Fruit fly (Drosophila melanogaster) whole organism, embryonic: ENCODE measurements around the gene Bet1.
A peak's percentile ranks its signal among the peaks of the same experiment; 100 is the strongest.

ENCODE experiments used
- ATbp ChIP-seq: fragments of 200-800 bp; sonication (Bioruptor generic); optimal IDR thresholded peaks from 2 replicates; lab custom pipeline; 2017; ENCODE audit warnings: missing biosample characterization, mild to moderate bottlenecking, missing genetic modification characterization, missing genetic modification reagents
- Antp ChIP-seq: fragments of 200-800 bp; sonication (Bioruptor generic); optimal IDR thresholded peaks from 3 replicates; lab custom pipeline; 2016; ENCODE audit warnings: missing biosample characterization, missing genetic modification characterization
- Asciz ChIP-seq: fragments of 200-800 bp; sonication (Bioruptor generic); optimal IDR thresholded peaks from 2 replicates; lab custom pipeline; 2017; ENCODE audit warnings: missing biosample characterization, mild to moderate bottlenecking, missing genetic modification characterization, missing genetic modification reagents
- BEAF-32 ChIP-seq: fragments of 200-800 bp; sonication (Bioruptor generic); optimal IDR thresholded peaks from 3 replicates; lab custom pipeline; 2017; ENCODE audit warnings: missing biosample characterization, missing genetic modification characterization, mild to moderate bottlenecking, moderate library complexity, missing genetic modification reagents
- CG10274 ChIP-seq: fragments of 200-800 bp; sonication (Bioruptor generic); optimal IDR thresholded peaks from 3 replicates; lab custom pipeline; 2017; ENCODE audit warnings: missing biosample characterization, mild to moderate bottlenecking, missing genetic modification characterization
- CG10462 ChIP-seq: fragments of 200-800 bp; sonication (Bioruptor generic); optimal IDR thresholded peaks from 2 replicates; lab custom pipeline; 2016; ENCODE audit warnings: missing biosample characterization, missing genetic modification characterization
- CG11093 ChIP-seq: fragments of 200-800 bp; sonication (Bioruptor generic); IDR thresholded peaks from 3 replicates; pipeline ENCODE4 v1.3.6; 2022; ENCODE audit warnings: missing biosample characterization, missing genetic modification characterization
- CG12071 ChIP-seq: fragments of 200-800 bp; sonication (Bioruptor generic); optimal IDR thresholded peaks from 3 replicates; lab custom pipeline; 2018; ENCODE audit warnings: missing biosample characterization, mild to moderate bottlenecking, missing genetic modification characterization
- CG12769 ChIP-seq: fragments of 200-800 bp; sonication (Bioruptor generic); optimal IDR thresholded peaks from 2 replicates; lab custom pipeline; 2019; ENCODE audit warnings: missing biosample characterization, mild to moderate bottlenecking, missing genetic modification characterization, moderate library complexity
- CG13894 ChIP-seq: fragments of 200-800 bp; sonication (Bioruptor generic); optimal IDR thresholded peaks from 3 replicates; lab custom pipeline; 2018; ENCODE audit warnings: missing biosample characterization, mild to moderate bottlenecking, missing genetic modification characterization, moderate library complexity
- CG1647 ChIP-seq: fragments of 200-800 bp; sonication (Bioruptor generic); optimal IDR thresholded peaks from 3 replicates; lab custom pipeline; 2016; ENCODE audit warnings: missing biosample characterization, missing genetic modification characterization
- CG17829 ChIP-seq: fragments of 200-800 bp; optimal IDR thresholded peaks from 2 replicates; lab custom pipeline; 2019; ENCODE audit warnings: missing biosample characterization, mild to moderate bottlenecking, missing genetic modification characterization, moderate library complexity
- CG1832 ChIP-seq: fragments of 200-800 bp; sonication (Bioruptor generic); optimal IDR thresholded peaks from 2 replicates; lab custom pipeline; 2017; ENCODE audit warnings: missing biosample characterization, mild to moderate bottlenecking, missing genetic modification characterization, inconsistent platforms
- CG2202 ChIP-seq: fragments of 200-800 bp; sonication (Bioruptor generic); optimal IDR thresholded peaks from 2 replicates; lab custom pipeline; 2018; ENCODE audit warnings: missing biosample characterization, mild to moderate bottlenecking, missing genetic modification characterization
- CG3163 ChIP-seq: fragments of 200-800 bp; sonication (Bioruptor generic); optimal IDR thresholded peaks from 3 replicates; lab custom pipeline; 2016; ENCODE audit warnings: missing biosample characterization, missing genetic modification characterization
- CG32767 ChIP-seq: fragments of 200-800 bp; sonication (Bioruptor generic); IDR thresholded peaks from 2 replicates; pipeline ENCODE4 v1.3.6; 2022; ENCODE audit warnings: missing biosample characterization, missing genetic modification characterization
- CG4707 ChIP-seq: fragments of 200-800 bp; sonication (Bioruptor generic); optimal IDR thresholded peaks from 2 replicates; lab custom pipeline; 2018; ENCODE audit warnings: missing biosample characterization, mild to moderate bottlenecking, missing genetic modification characterization, moderate library complexity
- CG6175 ChIP-seq: fragments of 200-800 bp; sonication (Bioruptor generic); IDR thresholded peaks from 3 replicates; pipeline ENCODE4 v1.3.6; 2022; ENCODE audit warnings: missing biosample characterization, missing genetic modification characterization
- CG6683 ChIP-seq: fragments of 200-800 bp; sonication (Bioruptor generic); optimal IDR thresholded peaks from 2 replicates; lab custom pipeline; 2017; ENCODE audit warnings: missing biosample characterization, mild to moderate bottlenecking, missing genetic modification characterization, missing genetic modification reagents
- CG7786 ChIP-seq: fragments of 200-800 bp; sonication (Bioruptor generic); optimal IDR thresholded peaks from 2 replicates; lab custom pipeline; 2016; ENCODE audit warnings: missing biosample characterization, missing genetic modification characterization
- CG8089 ChIP-seq: fragments of 200-800 bp; sonication (Bioruptor generic); optimal IDR thresholded peaks from 3 replicates; lab custom pipeline; 2016; ENCODE audit warnings: missing biosample characterization, missing genetic modification characterization
- CG8359 ChIP-seq: fragments of 200-800 bp; sonication (Bioruptor generic); optimal IDR thresholded peaks from 2 replicates; lab custom pipeline; 2017; ENCODE audit warnings: missing biosample characterization, mild to moderate bottlenecking, missing genetic modification characterization, borderline replicate concordance
- CTCF ChIP-seq: fragments of 200-800 bp; sonication (Bioruptor generic); optimal IDR thresholded peaks from 2 replicates; lab custom pipeline; 2017; ENCODE audit warnings: missing biosample characterization, mild to moderate bottlenecking, missing genetic modification characterization, moderate library complexity
- D ChIP-seq, 2 experiments: fragments of 200-800 bp in 1 of 2; fragments of >200 bp in 1 of 2; sonication (Bioruptor generic) in 1 of 2; optimal IDR thresholded peaks; 2 replicates in 1 of 2; 3 replicates in 1 of 2; lab custom pipeline; 2017; ENCODE audit warnings: mild to moderate bottlenecking in 1 of 2, missing biosample characterization in 1 of 2, missing genetic modification characterization in 1 of 2, missing genetic modification reagents in 1 of 2
- Hr78 ChIP-seq, 2 experiments: fragments of 200-800 bp in 1 of 2; fragments of >200 bp in 1 of 2; sonication (Bioruptor generic) in 1 of 2; optimal IDR thresholded peaks; 2 replicates each; lab custom pipeline; 2017 to 2019; ENCODE audit warnings: missing biosample characterization in 2 of 2, missing genetic modification characterization in 2 of 2, mild to moderate bottlenecking in 1 of 2, moderate library complexity in 1 of 2
- Lhr ChIP-seq: fragments of 200-800 bp; sonication (Bioruptor generic); optimal IDR thresholded peaks from 3 replicates; lab custom pipeline; 2017; ENCODE audit warnings: mild to moderate bottlenecking, missing biosample characterization, missing genetic modification reagents, missing genetic modification characterization
- MBD-R2 ChIP-seq: fragments of 200-800 bp; sonication (Bioruptor generic); IDR thresholded peaks from 2 replicates; pipeline ENCODE4 v1.3.6; 2022; ENCODE audit warnings: missing biosample characterization, missing genetic modification characterization
- YL-1 ChIP-seq: fragments of 200-800 bp; sonication (Bioruptor generic); optimal IDR thresholded peaks from 3 replicates; lab custom pipeline; 2017; ENCODE audit warnings: missing biosample characterization, mild to moderate bottlenecking, missing genetic modification characterization
- abd-A ChIP-seq: fragments of 200-800 bp; sonication (Bioruptor generic); optimal IDR thresholded peaks from 3 replicates; lab custom pipeline; 2019; ENCODE audit warnings: missing biosample characterization, mild to moderate bottlenecking, missing genetic modification characterization, moderate library complexity
- al ChIP-seq: fragments of 200-800 bp; sonication (Bioruptor generic); IDR thresholded peaks from 2 replicates; pipeline ENCODE4 v1.3.6; 2022; ENCODE audit warnings: missing biosample characterization, missing genetic modification characterization
- chif ChIP-seq, 2 experiments: fragments of 200-800 bp; sonication (Bioruptor generic); optimal IDR thresholded peaks; 3 replicates each; lab custom pipeline; 2016; ENCODE audit warnings: missing biosample characterization in 2 of 2, missing genetic modification characterization in 2 of 2
- ci ChIP-seq: fragments of 200-800 bp; sonication (Bioruptor generic); IDR thresholded peaks from 3 replicates; pipeline ENCODE4 v1.3.6; 2022; ENCODE audit warnings: missing biosample characterization, missing genetic modification characterization
- dysf ChIP-seq: fragments of 200-800 bp; sonication (Bioruptor generic); IDR thresholded peaks from 3 replicates; pipeline ENCODE4 v1.3.6; 2022; ENCODE audit warnings: missing biosample characterization, missing genetic modification characterization
- fd3F ChIP-seq: fragments of 200-800 bp; sonication (Bioruptor generic); optimal IDR thresholded peaks from 2 replicates; lab custom pipeline; 2018; ENCODE audit warnings: missing biosample characterization, mild to moderate bottlenecking, missing genetic modification characterization, moderate library complexity
- gce ChIP-seq: fragments of 200-800 bp; sonication (Bioruptor generic); IDR thresholded peaks from 3 replicates; pipeline ENCODE4 v1.3.6; 2022; ENCODE audit warnings: missing biosample characterization, missing genetic modification characterization
- gcm ChIP-seq: fragments of 200-800 bp; sonication (Bioruptor generic); optimal IDR thresholded peaks from 2 replicates; lab custom pipeline; 2019; ENCODE audit warnings: missing biosample characterization, mild to moderate bottlenecking, missing genetic modification characterization, moderate library complexity
- ham ChIP-seq: fragments of 200-800 bp; sonication (Bioruptor generic); IDR thresholded peaks from 2 replicates; pipeline ENCODE4 v1.3.6; 2022; ENCODE audit warnings: missing biosample characterization, missing genetic modification characterization
- insv ChIP-seq, 2 experiments: fragments of 200-800 bp; sonication (Bioruptor generic); optimal IDR thresholded peaks; 3 replicates each; lab custom pipeline; 2016 to 2018; ENCODE audit warnings: missing biosample characterization in 2 of 2, missing genetic modification characterization in 2 of 2
- jing ChIP-seq: fragments of 200-800 bp; sonication (Bioruptor generic); optimal IDR thresholded peaks from 2 replicates; lab custom pipeline; 2018; ENCODE audit warnings: missing biosample characterization, mild to moderate bottlenecking, missing genetic modification characterization
- jumu ChIP-seq: fragments of 200-800 bp; sonication (Bioruptor generic); optimal IDR thresholded peaks from 3 replicates; lab custom pipeline; 2016; ENCODE audit warnings: missing biosample characterization, missing genetic modification characterization
- lmd ChIP-seq: fragments of 200-800 bp; sonication (Bioruptor generic); IDR thresholded peaks from 2 replicates; pipeline ENCODE4 v1.3.6; 2022; ENCODE audit warnings: missing biosample characterization, missing genetic modification characterization
- nerfin-2 ChIP-seq: fragments of 200-800 bp; sonication (Bioruptor generic); IDR thresholded peaks from 2 replicates; pipeline ENCODE4 v1.3.6; 2022; ENCODE audit warnings: missing biosample characterization, missing genetic modification characterization; ENCODE audit not compliant: partially characterized antibody
- nmo ChIP-seq: fragments of 200-800 bp; sonication (Bioruptor generic); optimal IDR thresholded peaks from 2 replicates; lab custom pipeline; 2018; ENCODE audit warnings: missing biosample characterization, mild to moderate bottlenecking, missing genetic modification characterization, moderate library complexity
- odd ChIP-seq: fragments of 200-800 bp; sonication (Bioruptor generic); optimal IDR thresholded peaks from 2 replicates; lab custom pipeline; 2017; ENCODE audit warnings: missing biosample characterization, mild to moderate bottlenecking, missing genetic modification characterization
- org-1 ChIP-seq: fragments of 200-800 bp; sonication (Bioruptor generic); optimal IDR thresholded peaks from 2 replicates; lab custom pipeline; 2017; ENCODE audit warnings: missing biosample characterization, missing genetic modification characterization
- schlank ChIP-seq: fragments of 200-800 bp; sonication (Bioruptor generic); optimal IDR thresholded peaks from 2 replicates; lab custom pipeline; 2018; ENCODE audit warnings: missing biosample characterization, mild to moderate bottlenecking, missing genetic modification characterization
- sr ChIP-seq: fragments of 200-800 bp; sonication (Bioruptor generic); IDR thresholded peaks from 3 replicates; pipeline ENCODE4 v1.3.6; 2022; ENCODE audit warnings: missing biosample characterization, missing genetic modification characterization
- vnd ChIP-seq: fragments of 200-800 bp; sonication (Bioruptor generic); IDR thresholded peaks from 3 replicates; pipeline ENCODE4 v1.3.6; 2022; ENCODE audit warnings: missing biosample characterization, missing genetic modification characterization; ENCODE audit not compliant: partially characterized antibody
- vvl ChIP-seq: fragments of 200-800 bp; sonication (Bioruptor generic); IDR thresholded peaks from 2 replicates; pipeline ENCODE4 v1.3.6; 2022; ENCODE audit warnings: missing biosample characterization, missing genetic modification characterization

The Bet1 gene

DNA sequence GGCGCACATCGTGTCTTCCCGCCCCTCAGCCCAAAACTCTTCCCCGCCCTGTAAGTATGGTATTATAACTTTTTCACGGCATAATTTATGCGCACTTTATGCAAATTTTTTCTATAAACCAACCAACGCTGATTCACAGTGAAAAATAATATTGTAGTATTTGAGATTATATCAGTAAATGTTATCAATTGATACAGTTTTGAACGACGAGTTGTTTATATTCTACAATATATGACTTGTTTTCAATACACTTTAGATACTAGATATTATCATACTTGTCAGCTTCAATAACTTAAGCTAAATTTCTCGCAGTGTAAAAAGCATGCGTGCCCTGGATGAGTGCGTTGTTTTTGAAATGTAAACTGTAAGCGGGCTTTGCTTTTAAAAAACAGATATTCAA, 44.8 kb upstream of the Bet1 start (continued):
- no peak for TF ChIP-seq sr (GFP tag; lab: Robert Waterston, UW)

DNA sequence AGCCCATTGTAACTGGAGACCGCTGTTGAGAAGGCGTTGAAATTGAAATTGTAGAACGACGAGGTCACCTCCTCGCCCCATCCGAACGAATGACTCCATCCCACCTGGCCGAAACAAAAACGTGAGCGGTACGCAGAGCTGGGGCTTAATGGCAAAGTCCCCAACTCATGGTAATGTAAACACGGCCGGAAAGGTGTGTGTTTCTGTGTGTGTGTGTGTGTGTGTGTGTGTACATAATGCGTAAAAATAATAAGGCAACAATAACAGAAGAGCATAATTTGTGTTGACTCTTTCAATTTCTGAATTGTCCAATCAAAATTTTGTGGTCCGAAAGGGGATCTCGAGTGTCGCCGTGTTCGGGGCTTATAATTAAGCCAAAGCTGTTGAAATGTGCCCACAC, 39.7 kb upstream of the Bet1 start:
- no peak for TF ChIP-seq gcm (GFP tag; lab: Kevin White, UChicago)
- peak; percentile 29 for TF ChIP-seq CG12769
- no peak for TF ChIP-seq CG4707
- TF ChIP-seq CG12071 (GFP tag; lab: Kevin White, UChicago), result no peak
- TF ChIP-seq jumu (GFP tag; lab: Kevin White, UChicago), result no peak
- TF ChIP-seq nerfin-2, result no peak
- no peak for TF ChIP-seq CG1647
- TF ChIP-seq CG10274 (GFP tag; lab: Kevin White, UChicago), result no peak
- TF ChIP-seq MBD-R2 (GFP tag; lab: Robert Waterston, UW), result no peak
- TF ChIP-seq abd-A (tag; lab: Kevin White, UChicago), result no peak
- TF ChIP-seq YL-1 (GFP tag; lab: Kevin White, UChicago), result no peak
- TF ChIP-seq chif (GFP tag; optimal IDR thresholded peaks at IDR 0.05; lab: Kevin White, UChicago), result no peak
- TF ChIP-seq Antp (GFP tag; lab: Kevin White, UChicago), result no peak
- no peak for TF ChIP-seq ham (GFP tag; lab: Robert Waterston, UW)
- no peak for TF ChIP-seq CG10462 (GFP tag; lab: Kevin White, UChicago)
- TF ChIP-seq Asciz, result no peak
- no peak for TF ChIP-seq D (optimal IDR thresholded peaks at IDR 0.05; lab: Kevin White, UChicago)
- TF ChIP-seq D (GFP tag; optimal IDR thresholded peaks at IDR 0.05; lab: Kevin White, UChicago), result no peak
- no peak for TF ChIP-seq vnd (GFP tag; lab: Robert Waterston, UW)
- TF ChIP-seq nmo (GFP tag; lab: Kevin White, UChicago), result no peak
- TF ChIP-seq CG1832 (GFP tag; lab: Kevin White, UChicago), result no peak
- TF ChIP-seq CG11093 (GFP tag; lab: Robert Waterston, UW), result no peak
- TF ChIP-seq gce (GFP tag; lab: Robert Waterston, UW), result 0 out of 3 replicates have a peak, but pooled peaks have one; percentile 24
- TF ChIP-seq CG8089 (GFP tag; lab: Kevin White, UChicago), result no peak
- no peak for TF ChIP-seq CG32767 (GFP tag; lab: Robert Waterston, UW)
- no peak for TF ChIP-seq lmd (GFP tag; lab: Robert Waterston, UW)
- TF ChIP-seq vvl (GFP tag; lab: Robert Waterston, UW), result no peak
- no peak for TF ChIP-seq fd3F (GFP tag; lab: Kevin White, UChicago)
- no peak for TF ChIP-seq CG8359 (GFP tag; lab: Kevin White, UChicago)
- no peak for TF ChIP-seq al
- no peak for TF ChIP-seq schlank
- TF ChIP-seq CG6683, result no peak
- TF ChIP-seq CG6175 (GFP tag; lab: Robert Waterston, UW), result no peak
- no peak for TF ChIP-seq CG2202 (tag; lab: Kevin White, UChicago)
- no peak for TF ChIP-seq CG17829 (tag; lab: Kevin White, UChicago)
- no peak for TF ChIP-seq CTCF (GFP tag; lab: Kevin White, UChicago)
- no peak for TF ChIP-seq BEAF-32
- TF ChIP-seq Lhr (GFP tag; lab: Kevin White, UChicago), result no peak
- TF ChIP-seq ATbp (GFP tag; lab: Kevin White, UChicago), result no peak
- TF ChIP-seq CG13894 (tag; lab: Kevin White, UChicago), result peak; percentile 43
- no peak for TF ChIP-seq dysf (GFP tag; lab: Robert Waterston, UW)
- no peak for TF ChIP-seq Hr78 (GFP tag; optimal IDR thresholded peaks at IDR 0.05; lab: Kevin White, UChicago)
- TF ChIP-seq odd (GFP tag; lab: Kevin White, UChicago), result no peak
- TF ChIP-seq insv (GFP tag; optimal IDR thresholded peaks at IDR 0.05; lab: Kevin White, UChicago), result no peak
- no peak for TF ChIP-seq jing (GFP tag; lab: Kevin White, UChicago)
- 0 out of 3 replicates have a peak, but pooled peaks have one; percentile 21 for TF ChIP-seq ci (GFP tag; lab: Robert Waterston, UW)
- no peak for TF ChIP-seq CG3163 (GFP tag; lab: Kevin White, UChicago)
- TF ChIP-seq CG7786 (GFP tag; lab: Kevin White, UChicago), result no peak
- no peak for TF ChIP-seq org-1
